Fruit fly (Drosophila melanogaster): ENCODE measurements around the gene CG10477.

- no peak for TF ChIP-seq usp (GFP tag; optimal IDR thresholded peaks at IDR 0.05)
- no peak for TF ChIP-seq CG8478 (optimal IDR thresholded peaks at IDR 0.05)
These were observed 2.4 kb upstream of the CG10477 start, which contains the start of gene CG6462 for dm6 chr3L:6036811-6037210.

All from whole organism.